Worm (Caenorhabditis elegans) whole organism, L4 larva: Measurements from ENCODE around the gene rei-2.
A peak's percentile ranks its signal among the peaks of the same experiment; 100 is the strongest.

Experiments used
- F10B5.3 ChIP-seq: sonication (generic microtip); optimal IDR thresholded peaks from 2 replicates; lab custom pipeline; 2016; ENCODE audit warnings: mild to moderate bottlenecking, missing genetic modification characterization, missing compliant biosample characterization
- F26F4.8 ChIP-seq: fragments of 200-800 bp; sonication (Bioruptor generic); conservative IDR thresholded peaks from 2 replicates; pipeline ENCODE4 v1.3.6; 2022; ENCODE audit warnings: missing genetic modification characterization, missing compliant biosample characterization
- F37D6.2 ChIP-seq: sonication (generic microtip); optimal IDR thresholded peaks from 2 replicates; lab custom pipeline; 2016; ENCODE audit warnings: mild to moderate bottlenecking, missing genetic modification characterization, missing compliant biosample characterization
- ZK337.2 ChIP-seq: fragments of 200-800 bp; sonication (Bioruptor generic); IDR thresholded peaks from 2 replicates; pipeline ENCODE4 v1.3.6; 2022; ENCODE audit warnings: missing genetic modification reagents, missing genetic modification characterization, missing compliant biosample characterization
- aha-1 ChIP-seq: fragments of 150-350 bp; peaks from one replicate; lab custom pipeline; 2014; ENCODE audit warnings: missing biosample characterization, missing genetic modification characterization
- ama-1 ChIP-seq: fragments of 150-350 bp; optimal IDR thresholded peaks from 2 replicates; lab custom pipeline; 2014; ENCODE audit warnings: inconsistent platforms, mixed read lengths
- arid-1 ChIP-seq: fragments of 200-800 bp; sonication (Bioruptor generic); conservative IDR thresholded peaks from 2 replicates; pipeline ENCODE4 v1.3.6; 2022; ENCODE audit warnings: missing genetic modification reagents, missing genetic modification characterization, missing compliant biosample characterization
- attf-4 ChIP-seq: sonication (generic microtip); optimal IDR thresholded peaks from 3 replicates; lab custom pipeline; 2017; ENCODE audit warnings: missing biosample characterization, missing genetic modification characterization
- ces-1 ChIP-seq: fragments of 150-350 bp; sonication (generic microtip); optimal IDR thresholded peaks from 4 replicates; lab custom pipeline; 2014; ENCODE audit warnings: missing biosample characterization, missing genetic modification reagents, missing genetic modification characterization
- cey-2 ChIP-seq: sonication (generic microtip); optimal IDR thresholded peaks from 3 replicates; lab custom pipeline; 2017; ENCODE audit warnings: missing genetic modification characterization, mild to moderate bottlenecking, missing compliant biosample characterization, antibody characterized with exemption, borderline replicate concordance; ENCODE audit not compliant: insufficient read depth
- ctbp-1 ChIP-seq: fragments of 200-800 bp; sonication (Bioruptor generic); IDR thresholded peaks from 2 replicates; pipeline ENCODE4 v1.3.6; 2022; ENCODE audit warnings: missing genetic modification reagents, missing genetic modification characterization, missing compliant biosample characterization
- daf-19 ChIP-seq: fragments of 200-800 bp; sonication (Bioruptor generic); conservative IDR thresholded peaks from 2 replicates; pipeline ENCODE4 v1.3.6; 2022; ENCODE audit warnings: missing genetic modification characterization, missing compliant biosample characterization
- dmd-6 ChIP-seq: fragments of 200-800 bp; sonication (Bioruptor generic); IDR thresholded peaks from 2 replicates; pipeline ENCODE4 v1.3.6; 2022; ENCODE audit warnings: missing genetic modification reagents, missing genetic modification characterization, missing compliant biosample characterization
- dmd-9 ChIP-seq: fragments of 200-800 bp; sonication (Bioruptor generic); IDR thresholded peaks from 2 replicates; pipeline ENCODE4 v1.3.6; 2022; ENCODE audit warnings: missing genetic modification reagents, missing genetic modification characterization, missing compliant biosample characterization
- dpl-1 ChIP-seq: fragments of 150-350 bp; optimal IDR thresholded peaks from 2 replicates; lab custom pipeline; 2014; ENCODE audit warnings: missing biosample characterization, missing genetic modification reagents, missing genetic modification characterization
- duxl-1 ChIP-seq: sonication (generic microtip); optimal IDR thresholded peaks from 2 replicates; lab custom pipeline; 2016; ENCODE audit warnings: mild to moderate bottlenecking, missing genetic modification characterization, moderate library complexity, missing compliant biosample characterization; ENCODE audit not compliant: poor library complexity
- fos-1 ChIP-seq: fragments of 150-350 bp; optimal IDR thresholded peaks from 2 replicates; lab custom pipeline; 2014; ENCODE audit warnings: missing biosample characterization, missing genetic modification characterization
- gei-8 ChIP-seq: fragments of 200-800 bp; sonication (Bioruptor generic); optimal IDR thresholded peaks from 2 replicates; lab custom pipeline; 2018; ENCODE audit warnings: mild to moderate bottlenecking, missing genetic modification characterization, missing compliant biosample characterization
- hlh-30 ChIP-seq: sonication (generic microtip); optimal IDR thresholded peaks from 2 replicates; lab custom pipeline; 2017; ENCODE audit warnings: antibody characterized with exemption, mild to moderate bottlenecking, missing genetic modification characterization, missing compliant biosample characterization; ENCODE audit not compliant: insufficient read depth
- hmg-1.1 ChIP-seq: fragments of 200-800 bp; sonication (Bioruptor generic); IDR thresholded peaks from 2 replicates; pipeline ENCODE4 v1.3.6; 2022; ENCODE audit warnings: missing genetic modification reagents, missing genetic modification characterization, missing compliant biosample characterization
- jun-1 ChIP-seq: fragments of 150-350 bp; optimal IDR thresholded peaks from 2 replicates; lab custom pipeline; 2014; ENCODE audit warnings: missing biosample characterization, missing genetic modification reagents, missing genetic modification characterization
- lim-7 ChIP-seq: fragments of 200-800 bp; sonication (Bioruptor generic); IDR thresholded peaks from 2 replicates; pipeline ENCODE4 v1.3.6; 2022; ENCODE audit warnings: missing genetic modification characterization, missing compliant biosample characterization
- lin-15B ChIP-seq: fragments of 150-350 bp; sonication (generic microtip); optimal IDR thresholded peaks from 3 replicates; lab custom pipeline; 2014; ENCODE audit warnings: missing biosample characterization, missing genetic modification characterization
- lin-29 ChIP-seq: fragments of 200-800 bp; sonication (Bioruptor generic); IDR thresholded peaks from 2 replicates; pipeline ENCODE4 v1.3.6; 2022; ENCODE audit warnings: missing genetic modification reagents, missing genetic modification characterization, missing compliant biosample characterization
- lin-38 ChIP-seq: fragments of 200-800 bp; sonication (Bioruptor generic); IDR thresholded peaks from 2 replicates; pipeline ENCODE4 v1.3.6; 2022; ENCODE audit warnings: missing genetic modification reagents, missing genetic modification characterization, missing compliant biosample characterization
- lin-39 ChIP-seq: fragments of 150-350 bp; optimal IDR thresholded peaks from 2 replicates; lab custom pipeline; 2014; ENCODE audit warnings: missing biosample characterization, missing genetic modification reagents, missing genetic modification characterization
- lir-3 ChIP-seq: sonication (generic microtip); optimal IDR thresholded peaks from 2 replicates; lab custom pipeline; 2016; ENCODE audit warnings: mild to moderate bottlenecking, missing genetic modification characterization, missing compliant biosample characterization
- lsy-2 ChIP-seq, 2 experiments: fragments of 150-350 bp in 1 of 2; sonication (generic microtip) in 1 of 2; optimal IDR thresholded peaks; 2 replicates each; lab custom pipeline; 2014 to 2017; ENCODE audit warnings: missing biosample characterization in 2 of 2, missing genetic modification characterization in 2 of 2
- madf-9 ChIP-seq: fragments of 200-800 bp; sonication (Bioruptor generic); conservative IDR thresholded peaks from 2 replicates; pipeline ENCODE4 v1.3.6; 2022; ENCODE audit warnings: missing genetic modification reagents, missing genetic modification characterization, missing compliant biosample characterization
- mdt-29 ChIP-seq: fragments of 200-800 bp; sonication (Bioruptor generic); IDR thresholded peaks from 2 replicates; pipeline ENCODE4 v1.3.6; 2022; ENCODE audit warnings: missing genetic modification reagents, missing genetic modification characterization, missing compliant biosample characterization
- mes-2 ChIP-seq: sonication (generic microtip); optimal IDR thresholded peaks from 2 replicates; lab custom pipeline; 2016; ENCODE audit warnings: missing genotype, mild to moderate bottlenecking, missing genetic modification characterization, missing compliant biosample characterization; ENCODE audit not compliant: poor library complexity, severe bottlenecking
- mxl-3 ChIP-seq: fragments of 200-800 bp; sonication (Bioruptor generic); optimal IDR thresholded peaks from 2 replicates; lab custom pipeline; 2018; ENCODE audit warnings: mild to moderate bottlenecking, missing genetic modification characterization, missing compliant biosample characterization
- nhr-25 ChIP-seq: sonication (generic microtip); optimal IDR thresholded peaks from 2 replicates; lab custom pipeline; 2017; ENCODE audit warnings: missing genetic modification characterization, mild to moderate bottlenecking, missing compliant biosample characterization, antibody characterized with exemption, moderate library complexity, borderline replicate concordance; ENCODE audit not compliant: insufficient read depth
- nhr-41 ChIP-seq: fragments of 200-800 bp; sonication (Bioruptor generic); IDR thresholded peaks from 2 replicates; pipeline ENCODE4 v1.3.6; 2022; ENCODE audit warnings: missing genetic modification reagents, missing genetic modification characterization, missing compliant biosample characterization
- nhr-48 ChIP-seq: sonication (generic microtip); optimal IDR thresholded peaks from 2 replicates; lab custom pipeline; 2016; ENCODE audit warnings: mild to moderate bottlenecking, missing genetic modification characterization, missing compliant biosample characterization
- nhr-6 ChIP-seq: fragments of 150-350 bp; optimal IDR thresholded peaks from 2 replicates; lab custom pipeline; 2014; ENCODE audit warnings: missing biosample characterization, missing genetic modification characterization
- pha-4 ChIP-seq, 2 experiments: fragments of 150-350 bp in 1 of 2; fragments of 200-800 bp in 1 of 2; sonication (Bioruptor generic) in 1 of 2; IDR thresholded peaks in 1 of 2; optimal IDR thresholded peaks in 1 of 2; 2 replicates each; pipeline versions ENCODE4 v1.3.6 to Lab custom; 2014 to 2022; ENCODE audit warnings: missing genetic modification characterization in 2 of 2, missing genetic modification reagents in 2 of 2, missing biosample characterization in 1 of 2, missing compliant biosample characterization in 1 of 2
- php-3 ChIP-seq: fragments of 200-800 bp; sonication (Bioruptor generic); IDR thresholded peaks from 2 replicates; pipeline ENCODE4 v1.3.6; 2022; ENCODE audit warnings: missing genetic modification reagents, missing genetic modification characterization, missing compliant biosample characterization
- rbr-2 ChIP-seq: sonication (generic microtip); optimal IDR thresholded peaks from 2 replicates; lab custom pipeline; 2016; ENCODE audit warnings: missing genotype, missing genetic modification characterization, missing compliant biosample characterization
- saeg-2 ChIP-seq: fragments of 200-800 bp; sonication (Bioruptor generic); IDR thresholded peaks from 2 replicates; pipeline ENCODE4 v1.3.6; 2022; ENCODE audit warnings: missing genetic modification reagents, missing genetic modification characterization, missing compliant biosample characterization
- sdz-12 ChIP-seq: fragments of 200-800 bp; sonication (Bioruptor generic); optimal IDR thresholded peaks from 2 replicates; lab custom pipeline; 2018; ENCODE audit warnings: mild to moderate bottlenecking, missing genetic modification characterization, missing compliant biosample characterization
- skn-1 ChIP-seq: fragments of 150-350 bp; optimal IDR thresholded peaks from 2 replicates; lab custom pipeline; 2014; ENCODE audit warnings: missing biosample characterization, missing genetic modification characterization
- spr-1 ChIP-seq: sonication (generic microtip); optimal IDR thresholded peaks from 2 replicates; lab custom pipeline; 2016; ENCODE audit warnings: mild to moderate bottlenecking, missing genetic modification characterization, missing compliant biosample characterization
- unc-130 ChIP-seq: sonication (generic microtip); optimal IDR thresholded peaks from 2 replicates; lab custom pipeline; 2016; ENCODE audit warnings: missing genetic modification reagents, missing genetic modification characterization, missing compliant biosample characterization
- unc-62 ChIP-seq, 3 experiments: fragments of 150-350 bp in 1 of 3; sonication (generic microtip); optimal IDR thresholded peaks in 2 of 3; peaks in 1 of 3; 1 replicate in 1 of 3; 2 replicates in 2 of 3; lab custom pipeline; 2014 to 2017; ENCODE audit warnings: missing biosample characterization in 3 of 3, missing genetic modification characterization in 3 of 3, missing genetic modification reagents in 3 of 3, missing genotype in 1 of 3
- vab-7 ChIP-seq: fragments of 200-800 bp; sonication (Bioruptor generic); IDR thresholded peaks from 2 replicates; pipeline ENCODE4 v1.3.6; 2022; ENCODE audit warnings: missing genetic modification reagents, missing genetic modification characterization, missing compliant biosample characterization
- zag-1 ChIP-seq: fragments of 150-350 bp; optimal IDR thresholded peaks from 2 replicates; lab custom pipeline; 2014; ENCODE audit warnings: missing biosample characterization, missing genetic modification characterization
- zfp-2 ChIP-seq: sonication (generic microtip); optimal IDR thresholded peaks from 2 replicates; lab custom pipeline; 2016; ENCODE audit warnings: mild to moderate bottlenecking, missing genetic modification characterization, missing compliant biosample characterization
- ztf-7 ChIP-seq: fragments of 150-350 bp; optimal IDR thresholded peaks from 2 replicates; lab custom pipeline; 2014; ENCODE audit warnings: missing biosample characterization, missing genetic modification characterization

rei-2 gene

DNA sequence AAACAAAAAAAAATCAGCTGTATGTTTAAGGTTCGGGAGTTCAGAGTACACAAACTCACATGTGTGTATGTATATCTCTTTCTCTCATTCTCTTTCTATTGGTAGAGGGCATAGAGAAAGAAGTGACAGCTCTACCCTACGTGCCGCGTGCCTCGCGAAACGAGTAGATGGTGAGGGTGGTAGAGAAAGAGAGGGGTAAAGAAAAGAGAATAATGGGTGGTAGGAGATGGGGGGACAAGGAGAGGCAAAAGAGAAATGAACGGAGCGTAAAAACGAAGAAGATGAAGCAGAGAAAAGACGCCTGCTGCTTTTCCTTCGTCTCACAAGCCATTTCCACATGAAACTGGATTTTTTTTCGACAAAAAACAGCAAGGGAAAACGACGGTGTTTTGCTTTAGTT lies 5.2 kb upstream of the rei-2 start:
- TF ChIP-seq lin-38 (peak; percentile 67), lin-29 (GFP tag; lab: Robert Waterston, UW) (0 out of 2 replicates have a peak, but pooled peaks have one; percentile 29), nhr-41 (GFP tag; lab: Robert Waterston, UW) (peak; percentile 72), zag-1 (no peak), rbr-2 (peak; percentile 94), pha-4 (GFP tag; IDR thresholded peaks at IDR 0.05; lab: Robert Waterston, UW) (peak; percentile 87), pha-4 (tag; optimal IDR thresholded peaks at IDR 0.05; lab: Kevin White, UChicago) (peak; percentile 99), lim-7 (GFP tag; lab: Robert Waterston, UW) (no peak), arid-1 (GFP tag; lab: Robert Waterston, UW) (peak; percentile 89), cey-2 (tag; lab: Kevin White, UChicago) (peak; percentile 43), attf-4 (tag; lab: Kevin White, UChicago) (no peak), nhr-25 (tag; lab: Kevin White, UChicago) (peak; percentile 46), dpl-1 (GFP tag; lab: Kevin White, UChicago) (peak; percentile 46), lir-3 (peak; percentile 2), F26F4.8 (no peak), jun-1 (peak; percentile 69), unc-130 (no peak), lsy-2 (tag; optimal IDR thresholded peaks at IDR 0.05; lab: Kevin White, UChicago) (peak; percentile 78 to 93), fos-1 (no peak), mes-2 (tag; lab: Kevin White, UChicago) (peak; percentile 91), unc-62 (GFP tag; optimal IDR thresholded peaks at IDR 0.05 in 1 of 2; lab: Kevin White, UChicago) (peak; percentile 26 to 100), unc-62 (tag; optimal IDR thresholded peaks at IDR 0.05; lab: Kevin White, UChicago) (no peak), php-3 (GFP tag; lab: Robert Waterston, UW) (peak; percentile 75), sdz-12 (no peak), duxl-1 (peak; percentile 68), F37D6.2 (peak; percentile 81), ces-1 (GFP tag; lab: Kevin White, UChicago) (no peak), saeg-2 (GFP tag; lab: Robert Waterston, UW) (0 out of 2 replicates have a peak, but pooled peaks have one; percentile 69), lin-39 (no peak), ama-1 (lab: Kevin White, UChicago) (peak; percentile 63), hlh-30 (tag; lab: Kevin White, UChicago) (peak; percentile 99), nhr-6 (tag; lab: Kevin White, UChicago) (peak; percentile 95), dmd-9 (no peak), ZK337.2 (GFP tag; lab: Robert Waterston, UW) (no peak), dmd-6 (GFP tag; lab: Robert Waterston, UW) (peak; percentile 97), mdt-29 (GFP tag; lab: Robert Waterston, UW) (peak; percentile 35; the same call in 1 of the 2 replicates), skn-1 (tag; lab: Kevin White, UChicago) (no peak), gei-8 (GFP tag; lab: Kevin White, UChicago) (peak; percentile 65), aha-1 (tag; lab: Kevin White, UChicago) (peak; percentile 98), ctbp-1 (GFP tag; lab: Robert Waterston, UW) (peak; percentile 95), hmg-1.1 (GFP tag; lab: Robert Waterston, UW) (peak; percentile 97), lin-15B (tag; lab: Kevin White, UChicago) (no peak), vab-7 (peak; percentile 38; the same call in 1 of the 2 replicates), ztf-7 (tag; lab: Kevin White, UChicago) (peak; percentile 77), nhr-48 (tag; lab: Kevin White, UChicago) (peak; percentile 91), madf-9 (GFP tag; lab: Robert Waterston, UW) (peak; percentile 62; the same call in 1 of the 2 replicates), zfp-2 (tag; lab: Kevin White, UChicago) (peak; percentile 38), F10B5.3 (tag; lab: Kevin White, UChicago) (peak; percentile 44), daf-19 (GFP tag; lab: Robert Waterston, UW) (peak; percentile 31; the same call in 1 of the 2 replicates), mxl-3 (GFP tag; lab: Kevin White, UChicago) (peak; percentile 97), spr-1 (tag; lab: Kevin White, UChicago) (peak; percentile 84)
